Worm (Caenorhabditis elegans): ENCODE results near the gene gtl-2.
"Not testable (repeated sequence)": the region's sequence is repeated elsewhere in the genome, so short reads cannot be mapped to it uniquely, and the experiment has no call there.

gtl-2 gene

DNA sequence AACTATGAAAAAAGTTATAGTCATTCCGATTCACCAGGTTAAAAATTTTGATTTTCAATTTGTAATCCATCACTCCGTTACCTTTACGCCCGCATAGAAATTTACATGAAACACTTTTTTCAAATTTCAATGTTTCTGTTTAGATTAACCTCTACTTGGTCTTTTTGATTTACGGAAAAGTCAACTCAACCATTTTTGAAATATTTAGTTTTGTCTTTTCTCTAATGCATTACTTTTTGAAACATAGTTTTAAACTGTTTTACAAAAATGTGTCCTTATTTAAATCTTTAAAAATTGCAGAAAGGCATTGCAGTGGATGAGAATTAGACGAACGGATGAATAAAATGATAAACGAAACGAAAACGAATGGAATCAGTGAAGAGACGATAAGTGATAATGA lies at the start of gene gtl-2:
Gene gtl-2 (plus strand): TSS at position 301 of the 400 bp plus-strand sequence.
- no peak for TF ChIP-seq unc-130 (GFP tag; optimal IDR thresholded peaks at IDR 0.05)
- TF ChIP-seq nhr-42 (GFP tag; IDR thresholded peaks at IDR 0.05) = no peak

DNA sequence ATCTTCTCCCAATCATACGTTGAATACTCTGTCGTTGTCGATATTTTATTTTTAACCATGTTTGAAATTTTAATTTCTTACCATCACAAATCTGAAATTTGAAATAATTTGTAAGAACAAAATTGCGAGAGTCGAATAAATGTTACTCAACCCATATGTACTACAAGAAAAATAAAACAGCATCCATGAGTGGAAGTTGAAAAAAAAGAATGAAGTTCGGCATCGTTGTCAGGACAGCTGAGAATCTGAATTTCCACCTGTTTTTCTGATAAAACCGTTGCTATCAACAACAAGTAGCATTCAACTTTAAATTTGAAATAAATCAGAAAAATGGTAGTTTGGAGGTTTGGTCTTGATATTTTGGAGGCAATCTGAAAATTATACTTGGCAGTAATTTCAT lies 49.4 kb upstream of the gtl-2 start, which contains the start of gene C29F4.3:
Gene C29F4.3 (minus strand): TSS at position 101 of the 400 bp plus-strand sequence.
- no peak for TF ChIP-seq Y5F2A.4 (GFP tag; optimal IDR thresholded peaks at IDR 0.05)
- no peak for TF ChIP-seq ztf-11 (tag; optimal IDR thresholded peaks at IDR 0.05)
- no peak for TF ChIP-seq fos-1 (tag; optimal IDR thresholded peaks at IDR 0.05)
- no peak for TF ChIP-seq lir-3 (tag; optimal IDR thresholded peaks at IDR 0.05)
- TF ChIP-seq dpl-1 (GFP tag; optimal IDR thresholded peaks at IDR 0.05) = no peak

ce11 chrIV:11225206-11225605 lies 48.0 kb upstream of the gtl-2 start, which contains the start of gene col-125:
Gene col-125 (plus strand): TSS chrIV:11225506.
- TF ChIP-seq aha-1 (tag) = peak; percentile 23
- peak; percentile 28 for TF ChIP-seq ama-1 (optimal IDR thresholded peaks at IDR 0.05)
- no peak for TF ChIP-seq nhr-41 (GFP tag; IDR thresholded peaks at IDR 0.05)
- TF ChIP-seq vab-7 (GFP tag; IDR thresholded peaks at IDR 0.05) = no peak

DNA sequence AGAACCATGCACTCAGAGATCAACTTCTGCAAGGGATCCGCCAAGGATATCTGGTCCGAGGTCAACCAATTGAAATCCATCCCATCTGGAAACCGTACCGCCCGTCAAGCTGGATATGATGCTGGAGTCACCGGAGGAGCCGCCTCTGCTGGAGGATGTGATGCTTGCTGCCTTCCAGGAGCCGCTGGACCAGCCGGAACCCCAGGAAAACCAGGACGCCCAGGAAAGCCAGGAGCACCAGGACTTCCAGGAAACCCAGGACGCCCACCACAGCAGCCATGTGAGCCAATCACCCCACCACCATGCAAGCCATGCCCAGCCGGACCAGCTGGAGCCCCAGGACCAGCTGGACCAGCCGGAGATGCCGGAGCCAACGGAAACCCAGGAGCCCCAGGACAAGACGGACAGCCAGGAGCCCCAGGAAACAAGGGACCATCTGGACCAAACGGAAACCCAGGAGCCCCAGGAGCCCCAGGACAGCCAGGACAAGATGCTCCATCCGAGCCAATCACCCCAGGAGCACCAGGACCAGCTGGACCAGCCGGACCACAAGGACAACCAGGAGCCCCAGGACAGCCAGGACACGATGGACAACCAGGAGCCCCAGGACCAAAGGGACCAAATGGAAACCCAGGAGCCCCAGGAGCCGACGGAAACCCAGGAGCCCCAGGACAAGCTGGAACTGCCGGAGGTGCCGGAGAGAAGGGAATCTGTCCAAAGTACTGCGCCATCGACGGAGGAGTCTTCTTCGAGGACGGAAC lies 47.4 kb upstream of the gtl-2 start:
- peak; percentile 99 for TF ChIP-seq set-16 (GFP tag; IDR thresholded peaks at IDR 0.05)
- TF ChIP-seq snpc-1.2 (GFP tag; IDR thresholded peaks at IDR 0.05) = peak; percentile 31; the same call in 1 of the 2 replicates
- peak; percentile 61; the same call in 1 of the 2 replicates for TF ChIP-seq T26A8.4 (GFP tag; IDR thresholded peaks at IDR 0.05)
- TF ChIP-seq hlh-11 (tag; optimal IDR thresholded peaks at IDR 0.05) = peak; percentile 7
- TF ChIP-seq egl-43 (GFP tag; IDR thresholded peaks at IDR 0.05) = peak; percentile 66; the same call in 1 of the 2 replicates
- TF ChIP-seq madf-5 (GFP tag; IDR thresholded peaks at IDR 0.05) = peak in 1 of 2 experiments; percentile 92; a peak in 2 of 4 replicates
- peak; percentile 22; the same call in 1 of the 2 replicates for TF ChIP-seq pha-4 (GFP tag; IDR thresholded peaks at IDR 0.05)
- not testable (repeated sequence) for TF ChIP-seq pha-4 (tag; optimal IDR thresholded peaks at IDR 0.05)

ce11 chrIV:11226545-11226944 lies 46.7 kb upstream of the gtl-2 start:
- TF ChIP-seq Y48G9A.11 (GFP tag; IDR thresholded peaks at IDR 0.05) (no peak), skn-1 (tag; optimal IDR thresholded peaks at IDR 0.05) (no peak), nhr-42 (GFP tag; IDR thresholded peaks at IDR 0.05) (no peak), nhr-28 (tag; optimal IDR thresholded peaks at IDR 0.05) (no peak), snpc-1.2 (GFP tag; IDR thresholded peaks at IDR 0.05) (no peak), mes-2 (tag; optimal IDR thresholded peaks at IDR 0.05; ENCODE audit: poor library complexity, severe bottlenecking) (no peak), ceh-82 (tag; optimal IDR thresholded peaks at IDR 0.05) (no peak), ceh-44 (GFP tag; IDR thresholded peaks at IDR 0.05) (no peak), nhr-77 (tag; optimal IDR thresholded peaks at IDR 0.05) (no peak), snpc-4 (tag; optimal IDR thresholded peaks at IDR 0.05) (no peak), daf-12 (tag; optimal IDR thresholded peaks at IDR 0.05) (no peak), aha-1 (tag) (peak; percentile 15), mep-1 (tag; optimal IDR thresholded peaks at IDR 0.05) (peak; percentile 55)

ce11 chrIV:11229013-11229412 lies 44.2 kb upstream of the gtl-2 start:
- TF ChIP-seq dpl-1 (GFP tag; optimal IDR thresholded peaks at IDR 0.05) (no peak), php-3 (GFP tag; IDR thresholded peaks at IDR 0.05) (peak; percentile 80; the same call in 1 of the 2 replicates), daf-16 (GFP tag; optimal IDR thresholded peaks at IDR 0.05) (no peak), daf-16 (tag; optimal IDR thresholded peaks at IDR 0.05) (peak; percentile 56)
